Worm (Caenorhabditis elegans) whole organism, young adult: ENCODE data around the gene K11H12.9.

ENCODE experiments used
- F49E8.2 ChIP-seq: sonication (generic microtip); optimal IDR thresholded peaks from 3 replicates; lab custom pipeline; 2017; ENCODE audit warnings: missing genetic modification characterization, mild to moderate bottlenecking, missing compliant biosample characterization, antibody characterized with exemption, moderate library complexity; ENCODE audit not compliant: insufficient read depth
- aptf-2 ChIP-seq: fragments of 200-800 bp; sonication (Bioruptor generic); conservative IDR thresholded peaks from 2 replicates; pipeline ENCODE4 v1.3.6; 2022; ENCODE audit warnings: missing genetic modification reagents, missing genetic modification characterization, missing compliant biosample characterization
- atf-7 ChIP-seq: sonication (generic microtip); optimal IDR thresholded peaks from 2 replicates; lab custom pipeline; 2017; ENCODE audit warnings: mild to moderate bottlenecking, missing genetic modification characterization, missing compliant biosample characterization
- attf-5 ChIP-seq: fragments of 200-800 bp; sonication (Bioruptor generic); optimal IDR thresholded peaks from 2 replicates; lab custom pipeline; 2018; ENCODE audit warnings: mild to moderate bottlenecking, missing genetic modification characterization, missing compliant biosample characterization
- ekl-4 ChIP-seq: fragments of 200-800 bp; sonication (Bioruptor generic); IDR thresholded peaks from 2 replicates; pipeline ENCODE4 v1.3.6; 2022; ENCODE audit warnings: missing genetic modification reagents, missing genetic modification characterization, missing compliant biosample characterization
- pha-4 ChIP-seq: fragments of 150-350 bp; sonication (generic microtip); optimal IDR thresholded peaks from 2 replicates; lab custom pipeline; 2014; ENCODE audit warnings: missing biosample characterization, missing genetic modification reagents, missing genetic modification characterization
- unc-130 ChIP-seq: sonication (generic microtip); optimal IDR thresholded peaks from 2 replicates; lab custom pipeline; 2016; ENCODE audit warnings: missing genetic modification reagents, missing genetic modification characterization, missing compliant biosample characterization
- unc-62 ChIP-seq: fragments of 150-350 bp; optimal IDR thresholded peaks from 2 replicates; lab custom pipeline; 2014; ENCODE audit warnings: missing biosample characterization, missing genetic modification reagents, missing genetic modification characterization

- TF ChIP-seq atf-7 (tag; lab: Kevin White, UChicago) (no peak), pha-4 (tag; lab: Kevin White, UChicago) (no peak), attf-5 (no peak), ekl-4 (no peak), aptf-2 (GFP tag; lab: Robert Waterston, UW) (no peak), unc-62 (GFP tag; lab: Kevin White, UChicago) (no peak), unc-130 (GFP tag; lab: Kevin White, UChicago) (no peak), F49E8.2 (no peak)
Observed at ce11 chrIV:649365-649764, at the start of gene K11H12.9.
